Fruit fly (Drosophila melanogaster): ENCODE results near the gene CecC.

Gene CecC

dm6 chr3R:30264671-30265282 is 48.5 kb downstream of the CecC start (continued):
- TF ChIP-seq spab (GFP tag; optimal IDR thresholded peaks at IDR 0.05) (no peak), Sox15 (GFP tag; optimal IDR thresholded peaks at IDR 0.05) (no peak), acj6 (GFP tag; optimal IDR thresholded peaks at IDR 0.05) (no peak), Hr39 (GFP tag; optimal IDR thresholded peaks at IDR 0.05) (no peak), CG6854 (GFP tag; optimal IDR thresholded peaks at IDR 0.05) (no peak), CG11902 (GFP tag; optimal IDR thresholded peaks at IDR 0.05) (no peak), Blimp-1 (GFP tag; optimal IDR thresholded peaks at IDR 0.05) (no peak), CG34406 (GFP tag; optimal IDR thresholded peaks at IDR 0.05) (no peak), ss (GFP tag; optimal IDR thresholded peaks at IDR 0.05) (peak in 1 of 2 experiments; percentile 74), dsx (GFP tag; optimal IDR thresholded peaks at IDR 0.05; ENCODE audit: poor library complexity, severe bottlenecking) (no peak)

dm6 chr3R:30265420-30265819 is 49.1 kb downstream of the CecC start:
- peak; percentile 94 to 97 for TF ChIP-seq salr (GFP tag; optimal IDR thresholded peaks at IDR 0.05)
- TF ChIP-seq spab (GFP tag; optimal IDR thresholded peaks at IDR 0.05) = peak; percentile 94
- TF ChIP-seq Eip78C (GFP tag) = peak; percentile 98
- TF ChIP-seq Ets96B (tag; optimal IDR thresholded peaks at IDR 0.05) = peak; percentile 95
- peak; percentile 89 for TF ChIP-seq esn (GFP tag; optimal IDR thresholded peaks at IDR 0.05)
- peak; percentile 88 for TF ChIP-seq CG4318 (GFP tag; optimal IDR thresholded peaks at IDR 0.05)
- TF ChIP-seq CG11294 (GFP tag; IDR thresholded peaks at IDR 0.05) = peak; percentile 94
- TF ChIP-seq pdm3 (GFP tag; optimal IDR thresholded peaks at IDR 0.05) = peak; percentile 95
- peak; percentile 96 for TF ChIP-seq CG6808 (GFP tag; optimal IDR thresholded peaks at IDR 0.05)
- peak; percentile 79 for TF ChIP-seq CG6276 (GFP tag; optimal IDR thresholded peaks at IDR 0.05)
- peak; percentile 90 for TF ChIP-seq svp (GFP tag)
- TF ChIP-seq eg (GFP tag; IDR thresholded peaks at IDR 0.05) = peak; percentile 97
- peak; percentile 93 for TF ChIP-seq CG9139 (GFP tag; optimal IDR thresholded peaks at IDR 0.05)
- TF ChIP-seq fd85E (GFP tag; optimal IDR thresholded peaks at IDR 0.05) = peak; percentile 66
- peak; percentile 61 for TF ChIP-seq CG6854 (GFP tag; optimal IDR thresholded peaks at IDR 0.05)
- peak; percentile 88 for TF ChIP-seq Lpt (GFP tag; optimal IDR thresholded peaks at IDR 0.05)
- peak; percentile 81 for TF ChIP-seq CG31627 (GFP tag; optimal IDR thresholded peaks at IDR 0.05)
- TF ChIP-seq Eip93F (GFP tag; optimal IDR thresholded peaks at IDR 0.05) = peak; percentile 65
- TF ChIP-seq Blimp-1 (GFP tag; optimal IDR thresholded peaks at IDR 0.05) = peak; percentile 47
- peak; percentile 87 for TF ChIP-seq Sox102F (GFP tag; optimal IDR thresholded peaks at IDR 0.05)
- peak; percentile 72 for TF ChIP-seq Sox15 (GFP tag; optimal IDR thresholded peaks at IDR 0.05)
- peak; percentile 96 for TF ChIP-seq CG10669 (GFP tag; optimal IDR thresholded peaks at IDR 0.05)
- peak; percentile 84 for TF ChIP-seq lz (GFP tag; optimal IDR thresholded peaks at IDR 0.05)
- peak; percentile 94 for TF ChIP-seq CG32006 (GFP tag; optimal IDR thresholded peaks at IDR 0.05)
- TF ChIP-seq OdsH (GFP tag; optimal IDR thresholded peaks at IDR 0.05) = peak; percentile 96
- TF ChIP-seq Smox (GFP tag; optimal IDR thresholded peaks at IDR 0.05) = peak; percentile 85
- TF ChIP-seq Hr39 (GFP tag; optimal IDR thresholded peaks at IDR 0.05) = peak; percentile 82
- peak; percentile 83 for TF ChIP-seq vri (GFP tag; optimal IDR thresholded peaks at IDR 0.05)
- peak; percentile 97 for TF ChIP-seq CG15336 (GFP tag; IDR thresholded peaks at IDR 0.05)
- TF ChIP-seq ss (GFP tag; optimal IDR thresholded peaks at IDR 0.05) = peak; percentile 94 to 97
- TF ChIP-seq CG3919 (GFP tag; optimal IDR thresholded peaks at IDR 0.05) = peak; percentile 94
- TF ChIP-seq dac (GFP tag; optimal IDR thresholded peaks at IDR 0.05) = peak; percentile 84
- peak; percentile 66 for TF ChIP-seq Ets21C (GFP tag; optimal IDR thresholded peaks at IDR 0.05)
- peak; percentile 96 for TF ChIP-seq Gug (GFP tag; IDR thresholded peaks at IDR 0.05)
- peak; percentile 75 for TF ChIP-seq CG16779 (tag; optimal IDR thresholded peaks at IDR 0.05)
- TF ChIP-seq net (GFP tag; optimal IDR thresholded peaks at IDR 0.05) = peak; percentile 95
- peak; percentile 97 for TF ChIP-seq CG3032 (tag; optimal IDR thresholded peaks at IDR 0.05)
- peak; percentile 92 for TF ChIP-seq Eip75B (GFP tag; optimal IDR thresholded peaks at IDR 0.05)
- peak; percentile 96 for TF ChIP-seq acj6 (GFP tag; optimal IDR thresholded peaks at IDR 0.05)
- TF ChIP-seq CG7368 (GFP tag; optimal IDR thresholded peaks at IDR 0.05) = peak; percentile 90
- peak; percentile 97 for TF ChIP-seq fd59A (GFP tag; optimal IDR thresholded peaks at IDR 0.05)
- peak; percentile 87 for TF ChIP-seq Met (GFP tag; optimal IDR thresholded peaks at IDR 0.05)
- peak; percentile 87 for TF ChIP-seq CG8632 (GFP tag; optimal IDR thresholded peaks at IDR 0.05)
- peak; percentile 96 for TF ChIP-seq CG8119 (GFP tag; IDR thresholded peaks at IDR 0.05)
- TF ChIP-seq dsx (GFP tag; optimal IDR thresholded peaks at IDR 0.05; ENCODE audit: poor library complexity, severe bottlenecking) = peak; percentile 96
- TF ChIP-seq CG34406 (GFP tag; optimal IDR thresholded peaks at IDR 0.05) = peak; percentile 91

Data from whole organism, prepupa.